Worm (Caenorhabditis elegans) whole organism, L4/young adult: ENCODE results near the gene T19C4.1.

Experiments
- W03F9.2 ChIP-seq: fragments of 150-350 bp; optimal IDR thresholded peaks from 2 replicates; lab custom pipeline; 2014; ENCODE audit warnings: missing biosample characterization, missing genetic modification characterization
- dao-5 ChIP-seq: sonication (generic microtip); optimal IDR thresholded peaks from 2 replicates; lab custom pipeline; 2016; ENCODE audit warnings: missing genotype, missing genetic modification characterization, moderate library complexity, missing compliant biosample characterization
- him-1 ChIP-seq: sonication (generic microtip); optimal IDR thresholded peaks from 2 replicates; lab custom pipeline; 2016; ENCODE audit warnings: missing genotype, missing genetic modification reagents, missing genetic modification characterization, missing compliant biosample characterization

ce11 chrV:11196631-11197258, 47.2 kb downstream of the T19C4.1 start:
- TF ChIP-seq W03F9.2 (tag; lab: Kevin White, UChicago), result no peak
- no peak for TF ChIP-seq dao-5 (tag; lab: Kevin White, UChicago)
- TF ChIP-seq him-1, result no peak
